Fruit fly (Drosophila melanogaster) whole organism, embryonic: Measurements from ENCODE around the gene Lsp1alpha.

Source experiments
- Abd-B ChIP-seq: fragments of 200-800 bp; sonication (Bioruptor generic); optimal IDR thresholded peaks from 2 replicates; lab custom pipeline; 2018; ENCODE audit warnings: missing biosample characterization, mild to moderate bottlenecking, missing genetic modification characterization, moderate library complexity
- CG11456 ChIP-seq: fragments of 200-800 bp; sonication (Bioruptor generic); IDR thresholded peaks from 3 replicates; pipeline ENCODE4 v1.3.6; 2022; ENCODE audit warnings: missing biosample characterization, missing genetic modification characterization
- CG12104 ChIP-seq: fragments of 200-800 bp; sonication (Bioruptor generic); optimal IDR thresholded peaks from 3 replicates; lab custom pipeline; 2016; ENCODE audit warnings: missing biosample characterization, missing genetic modification characterization
- CG12391 ChIP-seq: fragments of 200-800 bp; sonication (Bioruptor generic); optimal IDR thresholded peaks from 3 replicates; lab custom pipeline; 2018; ENCODE audit warnings: missing biosample characterization, mild to moderate bottlenecking, missing genetic modification characterization, moderate library complexity
- CG14710 ChIP-seq: fragments of 200-800 bp; sonication (Bioruptor generic); optimal IDR thresholded peaks from 3 replicates; lab custom pipeline; 2019; ENCODE audit warnings: missing biosample characterization, mild to moderate bottlenecking, missing genetic modification characterization, moderate library complexity
- CG15073 ChIP-seq: fragments of 200-800 bp; sonication (Bioruptor generic); optimal IDR thresholded peaks from 2 replicates; lab custom pipeline; 2016; ENCODE audit warnings: missing biosample characterization, missing genetic modification characterization
- CG15514 ChIP-seq: fragments of 200-800 bp; sonication (Bioruptor generic); optimal IDR thresholded peaks from 3 replicates; lab custom pipeline; 2017; ENCODE audit warnings: missing biosample characterization, missing genetic modification characterization, mild to moderate bottlenecking, moderate library complexity, missing genetic modification reagents
- CG18262 ChIP-seq: fragments of 200-800 bp; optimal IDR thresholded peaks from 3 replicates; lab custom pipeline; 2019; ENCODE audit warnings: missing biosample characterization, mild to moderate bottlenecking, missing genetic modification characterization, moderate library complexity
- CG18476 ChIP-seq: fragments of 200-800 bp; sonication (Bioruptor generic); optimal IDR thresholded peaks from 2 replicates; lab custom pipeline; 2016; ENCODE audit warnings: missing biosample characterization, mild to moderate bottlenecking, missing genetic modification characterization
- CG18764 ChIP-seq: fragments of 200-800 bp; sonication (Bioruptor generic); optimal IDR thresholded peaks from 3 replicates; lab custom pipeline; 2016; ENCODE audit warnings: missing biosample characterization, missing genetic modification characterization
- CG2889 ChIP-seq: fragments of 200-800 bp; sonication (Bioruptor generic); IDR thresholded peaks from 3 replicates; pipeline ENCODE4 v1.3.6; 2022; ENCODE audit warnings: missing biosample characterization, missing genetic modification characterization
- CG3065 ChIP-seq: fragments of 200-800 bp; sonication (Bioruptor generic); optimal IDR thresholded peaks from 2 replicates; lab custom pipeline; 2016; ENCODE audit warnings: missing biosample characterization, missing genetic modification characterization
- CG3407 ChIP-seq: fragments of 200-800 bp; sonication (Bioruptor generic); optimal IDR thresholded peaks from 2 replicates; lab custom pipeline; 2018; ENCODE audit warnings: missing biosample characterization, mild to moderate bottlenecking, missing genetic modification characterization
- CG42726 ChIP-seq: fragments of 200-800 bp; sonication (Bioruptor generic); IDR thresholded peaks from 2 replicates; pipeline ENCODE4 v1.3.6; 2022; ENCODE audit warnings: missing biosample characterization, missing genetic modification characterization; ENCODE audit not compliant: partially characterized antibody
- CG43689 ChIP-seq: fragments of 200-800 bp; sonication (Bioruptor generic); IDR thresholded peaks from 2 replicates; pipeline ENCODE4 v1.3.6; 2022; ENCODE audit warnings: missing biosample characterization, missing genetic modification characterization
- CG4617 ChIP-seq: fragments of 200-800 bp; sonication (Bioruptor generic); optimal IDR thresholded peaks from 3 replicates; lab custom pipeline; 2016; ENCODE audit warnings: missing biosample characterization, missing genetic modification characterization, borderline replicate concordance
- CG6654 ChIP-seq: fragments of 200-800 bp; sonication (Bioruptor generic); optimal IDR thresholded peaks from 2 replicates; lab custom pipeline; 2017; ENCODE audit warnings: missing biosample characterization, mild to moderate bottlenecking, missing genetic modification characterization
- CG6791 ChIP-seq: fragments of 200-800 bp; sonication (Bioruptor generic); IDR thresholded peaks from 3 replicates; pipeline ENCODE4 v1.3.6; 2022; ENCODE audit warnings: missing biosample characterization, missing genetic modification characterization; ENCODE audit not compliant: partially characterized antibody
- CG6813 ChIP-seq: fragments of 200-800 bp; sonication (Bioruptor generic); optimal IDR thresholded peaks from 2 replicates; lab custom pipeline; 2017; ENCODE audit warnings: missing biosample characterization, missing genetic modification characterization, mild to moderate bottlenecking, moderate library complexity, missing genetic modification reagents
- CG8089 ChIP-seq: fragments of 200-800 bp; sonication (Bioruptor generic); optimal IDR thresholded peaks from 3 replicates; lab custom pipeline; 2016; ENCODE audit warnings: missing biosample characterization, missing genetic modification characterization
- CG8290 ChIP-seq, 3 experiments: fragments of 200-800 bp; sonication (Bioruptor generic); optimal IDR thresholded peaks; 2 replicates each; lab custom pipeline; 2016 to 2019; ENCODE audit warnings: missing biosample characterization in 3 of 3, missing genetic modification characterization in 3 of 3, mild to moderate bottlenecking in 2 of 3, moderate library complexity in 1 of 3
- CG8478 ChIP-seq: fragments of >200 bp; optimal IDR thresholded peaks from 2 replicates; lab custom pipeline; 2018
- CG8944 ChIP-seq: fragments of 200-800 bp; sonication (Bioruptor generic); optimal IDR thresholded peaks from 3 replicates; lab custom pipeline; 2016; ENCODE audit warnings: missing biosample characterization, missing genetic modification characterization
- CG9215 ChIP-seq: fragments of 200-800 bp; sonication (Bioruptor generic); IDR thresholded peaks from 2 replicates; pipeline ENCODE4 v1.3.6; 2022; ENCODE audit warnings: missing biosample characterization, missing genetic modification characterization
- Dek ChIP-seq: fragments of 200-800 bp; sonication (Bioruptor generic); optimal IDR thresholded peaks from 3 replicates; lab custom pipeline; 2019; ENCODE audit warnings: missing biosample characterization, mild to moderate bottlenecking, missing genetic modification characterization, moderate library complexity
- Dll ChIP-seq: fragments of 200-800 bp; sonication (Bioruptor generic); IDR thresholded peaks from 4 replicates; pipeline ENCODE4 v1.3.6; 2022; ENCODE audit warnings: missing biosample characterization, missing genetic modification characterization; ENCODE audit not compliant: partially characterized antibody
- Doc3 ChIP-seq: fragments of 200-800 bp; sonication (Bioruptor generic); IDR thresholded peaks from 3 replicates; pipeline ENCODE4 v1.3.6; 2022; ENCODE audit warnings: missing biosample characterization, missing genetic modification characterization; ENCODE audit not compliant: partially characterized antibody
- Dp ChIP-seq: fragments of 200-800 bp; sonication (Bioruptor generic); optimal IDR thresholded peaks from 2 replicates; lab custom pipeline; 2018; ENCODE audit warnings: missing biosample characterization, mild to moderate bottlenecking, missing genetic modification characterization, moderate library complexity
- E2f1 ChIP-seq: fragments of 200-800 bp; sonication (Bioruptor generic); IDR thresholded peaks from 2 replicates; pipeline ENCODE4 v1.3.6; 2022; ENCODE audit warnings: missing biosample characterization, missing genetic modification characterization
- Hr78 ChIP-seq, 2 experiments: fragments of 200-800 bp in 1 of 2; fragments of >200 bp in 1 of 2; sonication (Bioruptor generic) in 1 of 2; optimal IDR thresholded peaks; 2 replicates each; lab custom pipeline; 2017 to 2019; ENCODE audit warnings: missing biosample characterization in 2 of 2, missing genetic modification characterization in 2 of 2, mild to moderate bottlenecking in 1 of 2, moderate library complexity in 1 of 2
- Neu2 ChIP-seq: fragments of 200-800 bp; sonication (Bioruptor generic); optimal IDR thresholded peaks from 3 replicates; lab custom pipeline; 2016; ENCODE audit warnings: missing biosample characterization, missing genetic modification characterization, borderline replicate concordance
- Oaz ChIP-seq: fragments of 200-800 bp; sonication (Bioruptor generic); IDR thresholded peaks from 2 replicates; pipeline ENCODE4 v1.3.6; 2022; ENCODE audit warnings: missing biosample characterization, missing genetic modification characterization
- Sin3A ChIP-seq: fragments of >200 bp; optimal IDR thresholded peaks from 2 replicates; lab custom pipeline; 2018
- Spps ChIP-seq: fragments of 200-800 bp; sonication (Bioruptor generic); optimal IDR thresholded peaks from 2 replicates; lab custom pipeline; 2018; ENCODE audit warnings: missing biosample characterization, mild to moderate bottlenecking, missing genetic modification characterization
- Sry-β ChIP-seq: fragments of 200-800 bp; sonication (Bioruptor generic); optimal IDR thresholded peaks from 2 replicates; lab custom pipeline; 2018; ENCODE audit warnings: missing biosample characterization, mild to moderate bottlenecking, missing genetic modification characterization, moderate library complexity
- ac ChIP-seq: fragments of 200-800 bp; sonication (Bioruptor generic); optimal IDR thresholded peaks from 3 replicates; lab custom pipeline; 2017; ENCODE audit warnings: missing biosample characterization, mild to moderate bottlenecking, missing genetic modification characterization
- bowl ChIP-seq: fragments of 200-800 bp; sonication (Bioruptor generic); IDR thresholded peaks from 2 replicates; pipeline ENCODE4 v1.3.6; 2022; ENCODE audit warnings: missing biosample characterization, missing genetic modification characterization
- btn ChIP-seq: fragments of 200-800 bp; sonication (Bioruptor generic); optimal IDR thresholded peaks from 2 replicates; lab custom pipeline; 2016; ENCODE audit warnings: missing biosample characterization, missing genetic modification characterization
- cad ChIP-seq: fragments of >200 bp; optimal IDR thresholded peaks from 2 replicates; lab custom pipeline; 2017; ENCODE audit warnings: missing biosample characterization, missing genetic modification characterization
- cato ChIP-seq: fragments of 200-800 bp; sonication (Bioruptor generic); optimal IDR thresholded peaks from 2 replicates; lab custom pipeline; 2016; ENCODE audit warnings: missing biosample characterization, missing genetic modification characterization, borderline replicate concordance
- crc ChIP-seq: fragments of 200-800 bp; sonication (Bioruptor generic); optimal IDR thresholded peaks from 2 replicates; lab custom pipeline; 2016; ENCODE audit warnings: missing biosample characterization, missing genetic modification characterization
- dati ChIP-seq: fragments of 200-800 bp; sonication (Bioruptor generic); IDR thresholded peaks from 2 replicates; pipeline ENCODE4 v1.3.6; 2022; ENCODE audit warnings: missing biosample characterization, missing genetic modification characterization
- dm ChIP-seq: fragments of 200-800 bp; sonication (Bioruptor generic); optimal IDR thresholded peaks from 3 replicates; lab custom pipeline; 2016; ENCODE audit warnings: missing biosample characterization, missing genetic modification characterization
- fd96Cb ChIP-seq: fragments of 200-800 bp; sonication (Bioruptor generic); optimal IDR thresholded peaks from 2 replicates; lab custom pipeline; 2018; ENCODE audit warnings: missing biosample characterization, mild to moderate bottlenecking, missing genetic modification characterization, moderate library complexity
- nerfin-1 ChIP-seq: fragments of 200-800 bp; sonication (Bioruptor generic); optimal IDR thresholded peaks from 3 replicates; lab custom pipeline; 2019; ENCODE audit warnings: missing biosample characterization, mild to moderate bottlenecking, missing genetic modification characterization, moderate library complexity
- nerfin-2 ChIP-seq: fragments of 200-800 bp; sonication (Bioruptor generic); IDR thresholded peaks from 2 replicates; pipeline ENCODE4 v1.3.6; 2022; ENCODE audit warnings: missing biosample characterization, missing genetic modification characterization; ENCODE audit not compliant: partially characterized antibody
- pb ChIP-seq: fragments of 200-800 bp; sonication (Bioruptor generic); optimal IDR thresholded peaks from 3 replicates; lab custom pipeline; 2016; ENCODE audit warnings: missing biosample characterization, missing genetic modification characterization
- psq ChIP-seq: fragments of 200-800 bp; sonication (Bioruptor generic); optimal IDR thresholded peaks from 2 replicates; lab custom pipeline; 2017; ENCODE audit warnings: missing biosample characterization, missing genetic modification characterization
- sisA ChIP-seq: fragments of 200-800 bp; sonication (Bioruptor generic); IDR thresholded peaks from 2 replicates; pipeline ENCODE4 v1.3.6; 2022; ENCODE audit warnings: missing biosample characterization, missing genetic modification characterization
- ttk ChIP-seq: fragments of 200-800 bp; sonication (Bioruptor generic); IDR thresholded peaks from 2 replicates; pipeline ENCODE4 v2.1.2; 2022; ENCODE audit warnings: missing biosample characterization, missing genetic modification characterization

Gene Lsp1alpha

dm6 chrX:12473953-12474468, 16.1 kb upstream of the Lsp1alpha start (continued):
- TF ChIP-seq CG18764, result peak; percentile 37
- TF ChIP-seq CG8290 (GFP tag; optimal IDR thresholded peaks at IDR 0.05; lab: Kevin White, UChicago), result no peak
- TF ChIP-seq CG8290 (tag; optimal IDR thresholded peaks at IDR 0.05; lab: Kevin White, UChicago), result no peak
- peak; percentile 77 for TF ChIP-seq Abd-B (GFP tag; lab: Kevin White, UChicago)
- no peak for TF ChIP-seq pb
- TF ChIP-seq CG15514, result peak; percentile 43
- TF ChIP-seq CG9215 (GFP tag; lab: Robert Waterston, UW), result peak; percentile 82
- TF ChIP-seq CG42726, result no peak
- TF ChIP-seq CG18262 (tag; lab: Kevin White, UChicago), result peak; percentile 85
- TF ChIP-seq CG8478 (lab: Kevin White, UChicago), result no peak
- TF ChIP-seq CG6791 (GFP tag; lab: Robert Waterston, UW), result no peak
- no peak for TF ChIP-seq Sin3A (lab: Kevin White, UChicago)
- no peak for TF ChIP-seq CG8089 (GFP tag; lab: Kevin White, UChicago)
- TF ChIP-seq Spps (tag; lab: Kevin White, UChicago), result peak; percentile 14
- no peak for TF ChIP-seq Sry-β
- TF ChIP-seq dm (GFP tag; lab: Kevin White, UChicago), result no peak
- no peak for TF ChIP-seq dati
- TF ChIP-seq CG15073 (GFP tag; lab: Kevin White, UChicago), result no peak
- TF ChIP-seq ttk (GFP tag; lab: Robert Waterston, UW), result peak; percentile 53
- no peak for TF ChIP-seq Dll (GFP tag; lab: Robert Waterston, UW)
- peak; percentile 73 for TF ChIP-seq Oaz (GFP tag; lab: Robert Waterston, UW)
- TF ChIP-seq cad, result no peak
- TF ChIP-seq CG8944 (GFP tag; lab: Kevin White, UChicago), result no peak
- peak; percentile 71 for TF ChIP-seq sisA (GFP tag; lab: Robert Waterston, UW)
- TF ChIP-seq nerfin-2, result no peak
- peak; percentile 84 for TF ChIP-seq CG12391 (tag; lab: Kevin White, UChicago)
- peak; percentile 81 for TF ChIP-seq E2f1 (GFP tag; lab: Robert Waterston, UW)
- peak; percentile 82 for TF ChIP-seq Dek (tag; lab: Kevin White, UChicago)
- TF ChIP-seq Doc3 (GFP tag; lab: Robert Waterston, UW), result no peak
- no peak for TF ChIP-seq crc (GFP tag; lab: Kevin White, UChicago)
- peak; percentile 36 for TF ChIP-seq CG3407 (GFP tag; lab: Kevin White, UChicago)
- peak; percentile 18 for TF ChIP-seq CG6654 (GFP tag; lab: Kevin White, UChicago)
- TF ChIP-seq CG12104 (GFP tag; lab: Kevin White, UChicago), result peak; percentile 64
- peak; percentile 46; the same call in 1 of the 3 replicates for TF ChIP-seq CG2889 (GFP tag; lab: Robert Waterston, UW)
- TF ChIP-seq btn, result no peak
- peak; percentile 58 for TF ChIP-seq CG18476 (GFP tag; lab: Kevin White, UChicago)
- no peak for TF ChIP-seq bowl (GFP tag; lab: Robert Waterston, UW)
- TF ChIP-seq CG3065, result peak; percentile 9
- TF ChIP-seq CG43689 (GFP tag; lab: Robert Waterston, UW), result no peak
- TF ChIP-seq fd96Cb (tag; lab: Kevin White, UChicago), result peak; percentile 80
- TF ChIP-seq cato (GFP tag; lab: Kevin White, UChicago), result peak; percentile 33
- TF ChIP-seq CG6813 (GFP tag; lab: Kevin White, UChicago), result peak; percentile 45
- TF ChIP-seq nerfin-1 (tag; lab: Kevin White, UChicago), result peak; percentile 66
- no peak for TF ChIP-seq ac
- TF ChIP-seq CG4617 (GFP tag; lab: Kevin White, UChicago), result peak; percentile 21
- peak in 1 of 2 experiments; percentile 50 for TF ChIP-seq Hr78 (GFP tag; optimal IDR thresholded peaks at IDR 0.05; lab: Kevin White, UChicago)
- no peak for TF ChIP-seq Dp (GFP tag; lab: Kevin White, UChicago)
- 0 out of 3 replicates have a peak, but pooled peaks have one; percentile 23 for TF ChIP-seq CG11456
- peak; percentile 77 for TF ChIP-seq CG14710 (tag; lab: Kevin White, UChicago)
- TF ChIP-seq psq (GFP tag; lab: Kevin White, UChicago), result peak; percentile 20
- TF ChIP-seq Neu2 (GFP tag; lab: Kevin White, UChicago), result no peak
